Fruit fly (Drosophila melanogaster) whole organism, adult: ENCODE measurements around the gene CG17752.
A peak's percentile ranks its signal among the peaks of the same experiment; 100 is the strongest.

ENCODE experiments used
- CG11617 ChIP-seq: fragments of 200-800 bp; sonication (Bioruptor generic); optimal IDR thresholded peaks from 2 replicates; lab custom pipeline; 2017; ENCODE audit warnings: mild to moderate bottlenecking, missing biosample characterization, missing genetic modification reagents, missing genetic modification characterization
- CG12768 ChIP-seq: fragments of 200-800 bp; sonication (Bioruptor generic); optimal IDR thresholded peaks from 2 replicates; lab custom pipeline; 2017; ENCODE audit warnings: missing biosample characterization, missing genetic modification characterization, mild to moderate bottlenecking, moderate library complexity, missing genetic modification reagents
- CG14711 ChIP-seq: fragments of 200-800 bp; sonication (Bioruptor generic); optimal IDR thresholded peaks from 2 replicates; lab custom pipeline; 2018; ENCODE audit warnings: missing biosample characterization, mild to moderate bottlenecking, missing genetic modification characterization, moderate library complexity
- CG1620 ChIP-seq: fragments of 200-800 bp; sonication (Bioruptor generic); optimal IDR thresholded peaks from 2 replicates; lab custom pipeline; 2016; ENCODE audit warnings: missing biosample characterization, missing genetic modification characterization
- CG5204 ChIP-seq: fragments of 200-800 bp; sonication (Bioruptor generic); optimal IDR thresholded peaks from 2 replicates; lab custom pipeline; 2016; ENCODE audit warnings: missing biosample characterization, missing genetic modification characterization
- CG7101 ChIP-seq: fragments of 200-800 bp; sonication (Bioruptor generic); optimal IDR thresholded peaks from 2 replicates; lab custom pipeline; 2018; ENCODE audit warnings: missing biosample characterization, mild to moderate bottlenecking, missing genetic modification characterization, moderate library complexity
- Crg-1 ChIP-seq: fragments of 200-800 bp; sonication (Bioruptor generic); optimal IDR thresholded peaks from 2 replicates; lab custom pipeline; 2016; ENCODE audit warnings: missing biosample characterization, missing genetic modification characterization
- bab1 ChIP-seq: fragments of 200-800 bp; sonication (Bioruptor generic); optimal IDR thresholded peaks from 3 replicates; lab custom pipeline; 2019; ENCODE audit warnings: missing biosample characterization, mild to moderate bottlenecking, missing genetic modification characterization, moderate library complexity
- cic ChIP-seq: fragments of 200-800 bp; sonication (Bioruptor generic); optimal IDR thresholded peaks from 2 replicates; lab custom pipeline; 2017; ENCODE audit warnings: missing biosample characterization, mild to moderate bottlenecking, missing genetic modification characterization, moderate library complexity
- kay ChIP-seq: fragments of 200-800 bp; sonication (Bioruptor generic); peaks from one replicate; lab custom pipeline; 2016; ENCODE audit warnings: missing biosample characterization, missing genetic modification characterization, borderline replicate concordance
- ovo ChIP-seq: fragments of 200-800 bp; sonication (Bioruptor generic); optimal IDR thresholded peaks from 2 replicates; lab custom pipeline; 2016; ENCODE audit warnings: missing biosample characterization, missing genetic modification characterization
- pad ChIP-seq: fragments of 200-800 bp; sonication (Bioruptor generic); optimal IDR thresholded peaks from 3 replicates; lab custom pipeline; 2017; ENCODE audit warnings: missing biosample characterization, missing genetic modification characterization, mild to moderate bottlenecking, moderate library complexity, missing genetic modification reagents
- tj ChIP-seq: fragments of 200-800 bp; sonication (Bioruptor generic); optimal IDR thresholded peaks from 3 replicates; lab custom pipeline; 2017; ENCODE audit warnings: missing biosample characterization, mild to moderate bottlenecking, missing genetic modification characterization, moderate library complexity
- toe ChIP-seq: fragments of 200-800 bp; sonication (Bioruptor generic); optimal IDR thresholded peaks from 2 replicates; lab custom pipeline; 2016; ENCODE audit warnings: missing biosample characterization, missing genetic modification characterization

DNA sequence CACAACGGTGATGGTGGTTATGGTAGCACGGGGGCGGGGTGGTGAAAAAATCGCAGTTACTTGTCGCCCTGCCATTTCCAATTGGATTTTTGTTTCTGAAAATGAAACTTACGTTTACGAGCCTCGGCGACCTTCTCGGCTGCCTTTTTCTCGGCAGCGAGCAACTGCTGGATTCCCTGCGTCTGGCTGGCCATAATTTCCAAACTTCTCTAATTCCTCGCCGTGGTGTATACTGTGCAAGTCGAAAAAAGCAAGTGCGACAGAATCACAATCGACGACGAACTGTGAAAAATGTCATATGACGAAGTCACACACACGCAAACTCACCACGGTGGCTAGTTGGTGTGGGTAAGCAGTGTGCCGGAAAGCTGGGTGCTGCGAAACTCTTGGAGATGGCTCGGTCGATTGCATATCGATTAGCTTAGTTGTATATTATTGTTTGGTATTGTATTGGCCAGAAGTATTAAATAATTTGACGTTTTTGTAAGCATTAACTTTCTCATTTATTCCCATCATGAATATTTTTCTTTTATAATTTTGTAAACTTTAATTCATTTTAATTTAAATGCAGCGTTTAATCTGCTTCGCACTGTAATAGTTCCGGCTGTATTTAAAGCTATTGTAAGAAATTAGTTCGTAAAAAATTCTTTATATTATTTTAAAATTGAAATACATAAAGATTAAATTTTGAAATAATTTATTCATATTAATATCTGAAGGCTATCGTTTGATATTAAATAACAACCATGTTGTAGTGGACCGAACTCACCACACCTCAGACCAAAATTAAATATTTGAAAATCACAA, 34.3 kb downstream of the CG17752 start, which contains the start of gene Vha13:
- TF ChIP-seq Crg-1 (GFP tag; lab: Kevin White, UChicago): peak; percentile 69
- TF ChIP-seq cic (GFP tag; lab: Kevin White, UChicago): peak; percentile 52
- TF ChIP-seq tj (GFP tag; lab: Kevin White, UChicago): peak; percentile 69
- no peak for TF ChIP-seq kay
- TF ChIP-seq bab1 (GFP tag; lab: Kevin White, UChicago): peak; percentile 87
- TF ChIP-seq CG5204 (GFP tag; lab: Kevin White, UChicago): peak; percentile 27
- peak; percentile 17 for TF ChIP-seq CG11617 (GFP tag; lab: Kevin White, UChicago)
- TF ChIP-seq toe (GFP tag; lab: Kevin White, UChicago): peak; percentile 54
- TF ChIP-seq pad: peak; percentile 78
- TF ChIP-seq CG7101 (tag; lab: Kevin White, UChicago): peak; percentile 22
- TF ChIP-seq CG14711: peak; percentile 48
- TF ChIP-seq CG12768: peak; percentile 67
- TF ChIP-seq CG1620 (GFP tag; lab: Kevin White, UChicago): peak; percentile 54
- peak; percentile 82 for TF ChIP-seq ovo (GFP tag; lab: Kevin White, UChicago)
